Worm (Caenorhabditis elegans): ENCODE measurements around the gene isy-1.

ce11 chrV:11030675-11031074 lies 30.2 kb upstream of the isy-1 start:
- TF ChIP-seq W03F9.2 (tag; optimal IDR thresholded peaks at IDR 0.05) (no peak), him-1 (tag; optimal IDR thresholded peaks at IDR 0.05) (no peak), dao-5 (tag; optimal IDR thresholded peaks at IDR 0.05) (no peak)
